ENCODE assay signal across 1 fruit fly cellular context in the genomic region with DNA sequence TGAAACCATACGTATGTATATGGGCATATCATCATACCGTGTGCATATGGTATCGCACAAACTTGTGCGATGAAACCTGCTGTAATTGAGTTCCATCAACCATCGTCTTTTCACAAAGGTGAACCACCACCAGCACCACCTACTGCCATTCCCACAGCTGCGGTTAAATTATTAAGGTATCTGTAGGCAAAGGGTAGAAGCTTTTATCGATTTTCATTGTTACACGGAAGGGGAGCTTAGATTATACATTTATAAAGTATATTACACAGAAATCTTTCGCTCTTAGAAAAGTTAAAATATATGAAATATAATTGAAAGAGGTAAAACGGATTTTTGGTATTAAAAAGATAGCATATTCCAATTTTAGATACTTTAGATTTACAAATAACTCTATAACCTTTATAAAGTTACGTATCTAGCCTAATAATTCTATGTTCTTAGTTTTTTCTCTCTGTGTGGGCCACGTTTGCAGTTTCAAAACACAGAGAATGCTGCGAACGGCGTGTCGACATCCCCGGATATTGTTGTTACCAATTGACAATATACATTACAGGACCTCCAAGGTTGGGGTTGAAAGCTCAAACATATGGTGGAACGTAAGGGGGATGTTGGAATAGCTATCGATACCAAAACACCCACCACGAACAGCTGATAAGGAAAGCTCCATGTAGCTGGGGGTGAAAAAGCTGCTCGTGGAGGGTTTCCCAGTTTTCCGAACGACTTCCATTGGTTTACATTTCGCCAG.
TF ChIP-seq lines count a peak whose summit lies in the region.

TSS of gene CG6495 (plus strand) at position 695 of the 745 bp plus-strand sequence.

TF ChIP-seq in whole organism, embryonic, 481 proteins besides CTCF, POLR2A, EP300 and RAD21 (continued from another document and continues in another):
- TF ChIP-seq odd (GFP tag; optimal IDR thresholded peaks at IDR 0.05; lab: Kevin White, UChicago) (no peak), chn (GFP tag; optimal IDR thresholded peaks at IDR 0.05; lab: Kevin White, UChicago) (no peak), insv (GFP tag; optimal IDR thresholded peaks at IDR 0.05; lab: Kevin White, UChicago) (no peak), CG17361 (GFP tag; IDR thresholded peaks at IDR 0.05; lab: Robert Waterston, UW) (peak; percentile 58; the same call in 2 of the 3 replicates), caup (GFP tag; optimal IDR thresholded peaks at IDR 0.05; lab: Kevin White, UChicago; ENCODE audit: severe bottlenecking) (peak; percentile 62), lilli (GFP tag; optimal IDR thresholded peaks at IDR 0.05; lab: Kevin White, UChicago) (peak; percentile 24), nmo (GFP tag; optimal IDR thresholded peaks at IDR 0.05; lab: Kevin White, UChicago) (peak; percentile 55), zf30C (GFP tag; optimal IDR thresholded peaks at IDR 0.05; lab: Kevin White, UChicago) (peak; percentile 55), ato (GFP tag; IDR thresholded peaks at IDR 0.05; lab: Robert Waterston, UW; ENCODE audit: partially characterized antibody) (no peak), Optix (GFP tag; IDR thresholded peaks at IDR 0.05; lab: Robert Waterston, UW) (no peak), exex (tag; optimal IDR thresholded peaks at IDR 0.05; lab: Kevin White, UChicago) (peak; percentile 40), CG14441 (GFP tag; IDR thresholded peaks at IDR 0.05; lab: Robert Waterston, UW) (peak; percentile 21; the same call in 1 of the 2 replicates), CG6813 (GFP tag; optimal IDR thresholded peaks at IDR 0.05; lab: Kevin White, UChicago) (peak; percentile 54), CG13296 (GFP tag; optimal IDR thresholded peaks at IDR 0.05; lab: Kevin White, UChicago) (peak; percentile 61), Aef1 (GFP tag; IDR thresholded peaks at IDR 0.05; lab: Robert Waterston, UW) (no peak), Fer3 (tag; optimal IDR thresholded peaks at IDR 0.05; lab: Kevin White, UChicago) (peak; percentile 56), B-H2 (GFP tag; optimal IDR thresholded peaks at IDR 0.05; lab: Kevin White, UChicago) (no peak), cwo (GFP tag; optimal IDR thresholded peaks at IDR 0.05; lab: Kevin White, UChicago) (peak; percentile 63), ab (GFP tag; optimal IDR thresholded peaks at IDR 0.05; lab: Kevin White, UChicago) (no peak), Pdp1 (GFP tag; optimal IDR thresholded peaks at IDR 0.05; lab: Kevin White, UChicago) (peak in 1 of 2 experiments; percentile 15), Abd-B (GFP tag; optimal IDR thresholded peaks at IDR 0.05; lab: Kevin White, UChicago) (no peak), bigmax (GFP tag; optimal IDR thresholded peaks at IDR 0.05; lab: Kevin White, UChicago) (no peak), CrebB (tag; optimal IDR thresholded peaks at IDR 0.05; lab: Kevin White, UChicago) (no peak), lov (optimal IDR thresholded peaks at IDR 0.05; lab: Kevin White, UChicago) (no peak), lov (GFP tag; IDR thresholded peaks at IDR 0.05; lab: Robert Waterston, UW) (no peak), CG3065 (GFP tag; optimal IDR thresholded peaks at IDR 0.05; lab: Kevin White, UChicago) (no peak), CG17328 (GFP tag; IDR thresholded peaks at IDR 0.05; lab: Robert Waterston, UW) (peak; percentile 39; the same call in 1 of the 2 replicates), vnd (GFP tag; IDR thresholded peaks at IDR 0.05; lab: Robert Waterston, UW; ENCODE audit: partially characterized antibody) (no peak), Nf-YB (GFP tag; optimal IDR thresholded peaks at IDR 0.05; lab: Kevin White, UChicago) (peak; percentile 13), hb (GFP tag; IDR thresholded peaks at IDR 0.05; lab: Robert Waterston, UW; ENCODE audit: partially characterized antibody) (no peak), dimm (GFP tag; IDR thresholded peaks at IDR 0.05; lab: Robert Waterston, UW) (no peak), CG9727 (GFP tag; optimal IDR thresholded peaks at IDR 0.05; lab: Kevin White, UChicago) (peak; percentile 55), org-1 (GFP tag; optimal IDR thresholded peaks at IDR 0.05; lab: Kevin White, UChicago) (peak; percentile 32), CG10959 (GFP tag; IDR thresholded peaks at IDR 0.05; lab: Robert Waterston, UW) (no peak), Six4 (GFP tag; optimal IDR thresholded peaks at IDR 0.05; lab: Kevin White, UChicago) (peak; percentile 32), CG8290 (GFP tag; optimal IDR thresholded peaks at IDR 0.05; lab: Kevin White, UChicago) (no peak), CG8290 (tag; optimal IDR thresholded peaks at IDR 0.05; lab: Kevin White, UChicago) (no peak), Antp (GFP tag; optimal IDR thresholded peaks at IDR 0.05; lab: Kevin White, UChicago) (no peak), CG1647 (GFP tag; optimal IDR thresholded peaks at IDR 0.05; lab: Kevin White, UChicago) (no peak), cas (GFP tag; IDR thresholded peaks at IDR 0.05; lab: Robert Waterston, UW) (no peak), z (GFP tag; IDR thresholded peaks at IDR 0.05; lab: Robert Waterston, UW) (no peak), disco-r (GFP tag; optimal IDR thresholded peaks at IDR 0.05; lab: Kevin White, UChicago) (no peak), sens (GFP tag; lab: Kevin White, UChicago) (peak; percentile 86), Mrtf (GFP tag; IDR thresholded peaks at IDR 0.05; lab: Robert Waterston, UW) (no peak), ci (GFP tag; IDR thresholded peaks at IDR 0.05; lab: Robert Waterston, UW) (0 out of 3 replicates have a peak, but pooled peaks have one; percentile 7), Sry-β (GFP tag; optimal IDR thresholded peaks at IDR 0.05; lab: Kevin White, UChicago) (no peak), Camta (GFP tag; optimal IDR thresholded peaks at IDR 0.05; lab: Kevin White, UChicago) (no peak), onecut (GFP tag; IDR thresholded peaks at IDR 0.05; lab: Robert Waterston, UW) (peak; percentile 92), zfh1 (GFP tag; IDR thresholded peaks at IDR 0.05; lab: Robert Waterston, UW) (0 out of 3 replicates have a peak, but pooled peaks have one; percentile 13), CG6765 (GFP tag; optimal IDR thresholded peaks at IDR 0.05; lab: Kevin White, UChicago) (peak; percentile 40), twi (tag; optimal IDR thresholded peaks at IDR 0.05; lab: Kevin White, UChicago) (no peak), MESR4 (GFP tag; optimal IDR thresholded peaks at IDR 0.05; lab: Kevin White, UChicago) (no peak), CG30403 (GFP tag; optimal IDR thresholded peaks at IDR 0.05; lab: Kevin White, UChicago) (peak; percentile 61), CG8478 (optimal IDR thresholded peaks at IDR 0.05; lab: Kevin White, UChicago) (no peak), klu (GFP tag; IDR thresholded peaks at IDR 0.05; lab: Robert Waterston, UW) (no peak), hth (optimal IDR thresholded peaks at IDR 0.05; lab: Kevin White, UChicago) (no peak), fd3F (GFP tag; optimal IDR thresholded peaks at IDR 0.05; lab: Kevin White, UChicago) (peak; percentile 18), bbx (GFP tag; IDR thresholded peaks at IDR 0.05; lab: Robert Waterston, UW; ENCODE audit: partially characterized antibody) (no peak), CG11723 (GFP tag; optimal IDR thresholded peaks at IDR 0.05; lab: Kevin White, UChicago) (no peak), toy (GFP tag; IDR thresholded peaks at IDR 0.05; lab: Robert Waterston, UW) (no peak), pfk (GFP tag; optimal IDR thresholded peaks at IDR 0.05; lab: Kevin White, UChicago) (no peak), fu2 (GFP tag; optimal IDR thresholded peaks at IDR 0.05; lab: Kevin White, UChicago) (no peak), zen (tag; optimal IDR thresholded peaks at IDR 0.05; lab: Kevin White, UChicago) (no peak), unpg (GFP tag; optimal IDR thresholded peaks at IDR 0.05; lab: Kevin White, UChicago) (peak; percentile 70), CG18262 (tag; optimal IDR thresholded peaks at IDR 0.05; lab: Kevin White, UChicago) (peak; percentile 61), Awh (GFP tag; IDR thresholded peaks at IDR 0.05; lab: Robert Waterston, UW) (peak; percentile 51), CG33557 (GFP tag; optimal IDR thresholded peaks at IDR 0.05; lab: Kevin White, UChicago) (no peak), CoRest (tag; optimal IDR thresholded peaks at IDR 0.05; lab: Kevin White, UChicago) (peak; percentile 65), Sox102F (GFP tag; optimal IDR thresholded peaks at IDR 0.05; lab: Kevin White, UChicago) (peak; percentile 71), HLH3B (GFP tag; IDR thresholded peaks at IDR 0.05; lab: Robert Waterston, UW) (peak; percentile 63), prd (optimal IDR thresholded peaks at IDR 0.05; lab: Kevin White, UChicago) (no peak), prd (GFP tag; IDR thresholded peaks at IDR 0.05; lab: Robert Waterston, UW) (0 out of 3 replicates have a peak, but pooled peaks have one; percentile 24), Ets97D (GFP tag; optimal IDR thresholded peaks at IDR 0.05; lab: Kevin White, UChicago) (no peak), chinmo (GFP tag; IDR thresholded peaks at IDR 0.05; lab: Robert Waterston, UW; ENCODE audit: partially characterized antibody) (no peak), CG4360 (GFP tag; IDR thresholded peaks at IDR 0.05; lab: Robert Waterston, UW) (no peak), CG14710 (tag; optimal IDR thresholded peaks at IDR 0.05; lab: Kevin White, UChicago) (peak; percentile 29), fd64A (GFP tag; optimal IDR thresholded peaks at IDR 0.05; lab: Kevin White, UChicago) (no peak), CG11247 (GFP tag; IDR thresholded peaks at IDR 0.05; lab: Robert Waterston, UW) (no peak), CG2199 (GFP tag; IDR thresholded peaks at IDR 0.05; lab: Robert Waterston, UW) (no peak), grn (GFP tag; optimal IDR thresholded peaks at IDR 0.05; lab: Kevin White, UChicago) (no peak), Gsc (GFP tag; IDR thresholded peaks at IDR 0.05; lab: Robert Waterston, UW) (no peak), CG4328 (GFP tag; optimal IDR thresholded peaks at IDR 0.05; lab: Kevin White, UChicago) (peak; percentile 8), yki (optimal IDR thresholded peaks at IDR 0.05; lab: Kevin White, UChicago) (no peak), CG15514 (GFP tag; optimal IDR thresholded peaks at IDR 0.05; lab: Kevin White, UChicago) (peak; percentile 28), CG14965 (GFP tag; optimal IDR thresholded peaks at IDR 0.05; lab: Kevin White, UChicago; ENCODE audit: borderline replicate concordance) (no peak), slou (GFP tag; optimal IDR thresholded peaks at IDR 0.05; lab: Kevin White, UChicago) (peak; percentile 34), CG10209 (GFP tag; optimal IDR thresholded peaks at IDR 0.05; lab: Kevin White, UChicago) (peak; percentile 47), ase (GFP tag; IDR thresholded peaks at IDR 0.05; lab: Robert Waterston, UW) (no peak), pho (GFP tag; optimal IDR thresholded peaks at IDR 0.05; lab: Kevin White, UChicago) (no peak), NK7.1 (GFP tag; optimal IDR thresholded peaks at IDR 0.05; lab: Kevin White, UChicago) (no peak), bab2 (GFP tag; optimal IDR thresholded peaks at IDR 0.05; lab: Kevin White, UChicago) (peak; percentile 33), Oli (tag; optimal IDR thresholded peaks at IDR 0.05; lab: Kevin White, UChicago) (peak; percentile 59), Drgx (GFP tag; IDR thresholded peaks at IDR 0.05; lab: Robert Waterston, UW) (no peak), sc (optimal IDR thresholded peaks at IDR 0.05; lab: Kevin White, UChicago) (no peak), sc (GFP tag; optimal IDR thresholded peaks at IDR 0.05; lab: Kevin White, UChicago) (no peak), CG8944 (GFP tag; optimal IDR thresholded peaks at IDR 0.05; lab: Kevin White, UChicago) (no peak), ERR (GFP tag; optimal IDR thresholded peaks at IDR 0.05; lab: Kevin White, UChicago) (no peak), Lpt (GFP tag; optimal IDR thresholded peaks at IDR 0.05; lab: Kevin White, UChicago) (no peak), Vsx1 (GFP tag; optimal IDR thresholded peaks at IDR 0.05; lab: Kevin White, UChicago) (peak; percentile 17), Adf1 (GFP tag; IDR thresholded peaks at IDR 0.05; lab: Robert Waterston, UW) (no peak), trh (GFP tag; optimal IDR thresholded peaks at IDR 0.05; lab: Kevin White, UChicago) (no peak), wor (GFP tag; IDR thresholded peaks at IDR 0.05; lab: Robert Waterston, UW) (no peak), CG34376 (GFP tag; optimal IDR thresholded peaks at IDR 0.05; lab: Kevin White, UChicago) (peak; percentile 15), mam (GFP tag; optimal IDR thresholded peaks at IDR 0.05; lab: Kevin White, UChicago) (peak; percentile 23), tio (GFP tag; optimal IDR thresholded peaks at IDR 0.05; lab: Kevin White, UChicago) (no peak), Poxn (GFP tag; IDR thresholded peaks at IDR 0.05; lab: Robert Waterston, UW) (no peak), CG15269 (tag; optimal IDR thresholded peaks at IDR 0.05; lab: Kevin White, UChicago) (peak; percentile 72), gsb (GFP tag; IDR thresholded peaks at IDR 0.05; lab: Robert Waterston, UW) (no peak), croc (GFP tag; conservative IDR thresholded peaks at IDR 0.05; lab: Robert Waterston, UW) (peak; percentile 30; the same call in 2 of the 3 replicates), nau (GFP tag; optimal IDR thresholded peaks at IDR 0.05; lab: Kevin White, UChicago) (peak; percentile 24), Gug (GFP tag; IDR thresholded peaks at IDR 0.05; lab: Robert Waterston, UW) (no peak), CG7839 (tag; optimal IDR thresholded peaks at IDR 0.05; lab: Kevin White, UChicago) (peak; percentile 75), CG8281 (tag; optimal IDR thresholded peaks at IDR 0.05; lab: Kevin White, UChicago) (peak; percentile 2), wdn (GFP tag; IDR thresholded peaks at IDR 0.05; lab: Robert Waterston, UW) (no peak), ftz-f1 (GFP tag; optimal IDR thresholded peaks at IDR 0.05; lab: Kevin White, UChicago) (no peak), tx (GFP tag; optimal IDR thresholded peaks at IDR 0.05; lab: Kevin White, UChicago) (no peak), pnt (GFP tag; optimal IDR thresholded peaks at IDR 0.05; lab: Kevin White, UChicago) (no peak), CG17385 (GFP tag; optimal IDR thresholded peaks at IDR 0.05; lab: Kevin White, UChicago) (no peak), ATbp (GFP tag; optimal IDR thresholded peaks at IDR 0.05; lab: Kevin White, UChicago) (peak; percentile 47), HmgD (GFP tag; optimal IDR thresholded peaks at IDR 0.05; lab: Kevin White, UChicago) (no peak), CG17829 (tag; optimal IDR thresholded peaks at IDR 0.05; lab: Kevin White, UChicago) (peak; percentile 36), danr (GFP tag; IDR thresholded peaks at IDR 0.05; lab: Robert Waterston, UW) (no peak), CG3847 (GFP tag; IDR thresholded peaks at IDR 0.05; lab: Robert Waterston, UW) (no peak), sisA (GFP tag; IDR thresholded peaks at IDR 0.05; lab: Robert Waterston, UW) (peak; percentile 37; the same call in 1 of the 2 replicates), CG10543 (GFP tag; optimal IDR thresholded peaks at IDR 0.05; lab: Kevin White, UChicago) (no peak), CG12769 (tag; optimal IDR thresholded peaks at IDR 0.05; lab: Kevin White, UChicago) (no peak)
